Worm (Caenorhabditis elegans) whole organism, mixed stage, embryonic: Measurements from ENCODE around the gene Y17G7B.22.

Experiments used
- M03D4.4 ChIP-seq: sonication (generic microtip); optimal IDR thresholded peaks from 2 replicates; lab custom pipeline; 2017; ENCODE audit warnings: mild to moderate bottlenecking, missing genetic modification characterization, missing compliant biosample characterization
- bed-3 ChIP-seq: fragments of 200-800 bp; sonication (Bioruptor generic); optimal IDR thresholded peaks from 3 replicates; lab custom pipeline; 2018; ENCODE audit warnings: mild to moderate bottlenecking, missing genetic modification characterization, moderate library complexity, missing compliant biosample characterization
- blmp-1 ChIP-seq: fragments of 150-350 bp; optimal IDR thresholded peaks from 2 replicates; lab custom pipeline; 2014; ENCODE audit warnings: missing biosample characterization, missing genetic modification characterization
- ceh-39 ChIP-seq: fragments of 150-350 bp; optimal IDR thresholded peaks from 2 replicates; lab custom pipeline; 2014; ENCODE audit warnings: missing biosample characterization, missing genetic modification characterization
- ceh-43 ChIP-seq: fragments of 200-800 bp; sonication (Bioruptor generic); optimal IDR thresholded peaks from 2 replicates; lab custom pipeline; 2018; ENCODE audit warnings: mild to moderate bottlenecking, missing genetic modification characterization, moderate library complexity, missing compliant biosample characterization
- ceh-83 ChIP-seq: fragments of 200-800 bp; sonication (Bioruptor generic); optimal IDR thresholded peaks from 2 replicates; lab custom pipeline; 2018; ENCODE audit warnings: mild to moderate bottlenecking, missing genetic modification characterization, missing compliant biosample characterization
- ces-1 ChIP-seq: fragments of 150-350 bp; optimal IDR thresholded peaks from 2 replicates; lab custom pipeline; 2014; ENCODE audit warnings: missing biosample characterization, missing genetic modification reagents, missing genetic modification characterization
- cnd-1 ChIP-seq: fragments of 200-800 bp; sonication (Bioruptor generic); optimal IDR thresholded peaks from 2 replicates; lab custom pipeline; 2018; ENCODE audit warnings: mild to moderate bottlenecking, missing genetic modification characterization, missing compliant biosample characterization
- drap-1 ChIP-seq: fragments of 200-800 bp; sonication (Bioruptor generic); optimal IDR thresholded peaks from 3 replicates; lab custom pipeline; 2018; ENCODE audit warnings: mild to moderate bottlenecking, missing genetic modification characterization, missing compliant biosample characterization
- elt-1 ChIP-seq: sonication (generic microtip); optimal IDR thresholded peaks from 2 replicates; lab custom pipeline; 2017; ENCODE audit warnings: missing genetic modification characterization, mild to moderate bottlenecking, missing compliant biosample characterization, antibody characterized with exemption, moderate library complexity, borderline replicate concordance; ENCODE audit not compliant: insufficient read depth
- elt-3 ChIP-seq: fragments of 150-350 bp; optimal IDR thresholded peaks from 2 replicates; lab custom pipeline; 2014; ENCODE audit warnings: missing biosample characterization, missing genetic modification characterization
- flh-1 ChIP-seq: fragments of 200-800 bp; sonication (Bioruptor generic); optimal IDR thresholded peaks from 2 replicates; lab custom pipeline; 2018; ENCODE audit warnings: mild to moderate bottlenecking, missing genetic modification characterization, moderate library complexity, missing compliant biosample characterization
- ham-2 ChIP-seq: fragments of 200-800 bp; sonication (Bioruptor generic); optimal IDR thresholded peaks from 2 replicates; lab custom pipeline; 2018; ENCODE audit warnings: mild to moderate bottlenecking, missing genetic modification characterization, missing compliant biosample characterization
- hlh-1 ChIP-seq: fragments of 150-350 bp; optimal IDR thresholded peaks from 2 replicates; lab custom pipeline; 2014; ENCODE audit warnings: missing biosample characterization, missing genetic modification reagents, missing genetic modification characterization
- lin-13 ChIP-seq: fragments of 150-350 bp; optimal IDR thresholded peaks from 2 replicates; lab custom pipeline; 2014; ENCODE audit warnings: missing biosample characterization, missing genetic modification characterization
- lin-32 ChIP-seq: fragments of 200-800 bp; sonication (Bioruptor generic); optimal IDR thresholded peaks from 2 replicates; lab custom pipeline; 2018; ENCODE audit warnings: mild to moderate bottlenecking, missing genetic modification characterization, missing compliant biosample characterization
- lsy-2 ChIP-seq: fragments of 150-350 bp; optimal IDR thresholded peaks from 2 replicates; lab custom pipeline; 2014; ENCODE audit warnings: missing biosample characterization, missing genetic modification characterization
- mab-5 ChIP-seq: fragments of 150-350 bp; optimal IDR thresholded peaks from 2 replicates; lab custom pipeline; 2014; ENCODE audit warnings: missing biosample characterization, missing genetic modification characterization
- mep-1 ChIP-seq: fragments of 150-350 bp; optimal IDR thresholded peaks from 2 replicates; lab custom pipeline; 2017; ENCODE audit warnings: missing biosample characterization, missing genetic modification reagents, missing genetic modification characterization, inconsistent platforms
- mls-2 ChIP-seq: sonication (generic microtip); optimal IDR thresholded peaks from 2 replicates; lab custom pipeline; 2016; ENCODE audit warnings: mild to moderate bottlenecking, missing genetic modification characterization, moderate library complexity, missing compliant biosample characterization
- nhr-12 ChIP-seq: fragments of 150-350 bp; optimal IDR thresholded peaks from 2 replicates; lab custom pipeline; 2014; ENCODE audit warnings: missing biosample characterization, missing genetic modification characterization
- nhr-2 ChIP-seq: fragments of 150-350 bp; optimal IDR thresholded peaks from 2 replicates; lab custom pipeline; 2014; ENCODE audit warnings: missing biosample characterization, missing genetic modification characterization
- nhr-237 ChIP-seq: fragments of 150-350 bp; optimal IDR thresholded peaks from 2 replicates; lab custom pipeline; 2014; ENCODE audit warnings: missing biosample characterization, missing genetic modification characterization
- nhr-28 ChIP-seq: fragments of 150-350 bp; optimal IDR thresholded peaks from 2 replicates; lab custom pipeline; 2014; ENCODE audit warnings: missing biosample characterization, missing genetic modification characterization
- nhr-76 ChIP-seq: sonication (generic microtip); optimal IDR thresholded peaks from 2 replicates; lab custom pipeline; 2017; ENCODE audit warnings: missing biosample characterization, missing genetic modification characterization
- pha-4 ChIP-seq: fragments of 150-350 bp; optimal IDR thresholded peaks from 2 replicates; lab custom pipeline; 2018; ENCODE audit warnings: missing biosample characterization, missing genetic modification reagents, missing genetic modification characterization
- sem-2 ChIP-seq: fragments of 200-800 bp; sonication (Bioruptor generic); optimal IDR thresholded peaks from 2 replicates; lab custom pipeline; 2018; ENCODE audit warnings: mild to moderate bottlenecking, missing genetic modification characterization, missing compliant biosample characterization
- snpc-4 ChIP-seq: fragments of 150-350 bp; optimal IDR thresholded peaks from 2 replicates; lab custom pipeline; 2014; ENCODE audit warnings: missing biosample characterization, missing genetic modification characterization
- sptf-1 ChIP-seq: sonication (generic microtip); optimal IDR thresholded peaks from 2 replicates; lab custom pipeline; 2017; ENCODE audit warnings: mild to moderate bottlenecking, missing genetic modification characterization, moderate library complexity, missing compliant biosample characterization
- tbx-8 ChIP-seq: fragments of 200-800 bp; sonication (Bioruptor generic); optimal IDR thresholded peaks from 2 replicates; lab custom pipeline; 2018; ENCODE audit warnings: mild to moderate bottlenecking, missing genetic modification characterization, moderate library complexity, missing compliant biosample characterization
- unc-120 ChIP-seq: sonication (generic microtip); optimal IDR thresholded peaks from 2 replicates; lab custom pipeline; 2017; ENCODE audit warnings: missing genetic modification characterization, missing compliant biosample characterization; ENCODE audit not compliant: poor library complexity, severe bottlenecking
- unc-39 ChIP-seq: fragments of 150-350 bp; optimal IDR thresholded peaks from 2 replicates; lab custom pipeline; 2014; ENCODE audit warnings: missing biosample characterization, missing genetic modification characterization
- unc-62 ChIP-seq: fragments of 150-350 bp; optimal IDR thresholded peaks from 2 replicates; lab custom pipeline; 2014; ENCODE audit warnings: missing biosample characterization, missing genetic modification reagents, missing genetic modification characterization
- zip-8 ChIP-seq: fragments of 150-350 bp; optimal IDR thresholded peaks from 2 replicates; lab custom pipeline; 2014; ENCODE audit warnings: missing biosample characterization, missing genetic modification characterization
- ztf-11 ChIP-seq: fragments of 150-350 bp; optimal IDR thresholded peaks from 2 replicates; lab custom pipeline; 2014; ENCODE audit warnings: missing biosample characterization, missing genetic modification characterization

The Y17G7B.22 gene

ce11 chrII:12098716-12099115 is 30.9 kb downstream of the Y17G7B.22 start:
- no peak for TF ChIP-seq M03D4.4
- TF ChIP-seq ztf-11 = no peak

- TF ChIP-seq zip-8 (tag; lab: Kevin White, UChicago) (no peak), blmp-1 (tag; lab: Kevin White, UChicago) (no peak), unc-120 (tag; lab: Kevin White, UChicago) (no peak), cnd-1 (no peak), hlh-1 (tag; lab: Kevin White, UChicago) (no peak), ces-1 (no peak), nhr-12 (tag; lab: Kevin White, UChicago) (no peak), ceh-83 (GFP tag; lab: Kevin White, UChicago) (no peak), snpc-4 (tag; lab: Kevin White, UChicago) (no peak), lsy-2 (tag; lab: Kevin White, UChicago) (no peak), mep-1 (tag; lab: Kevin White, UChicago) (no peak), pha-4 (tag; lab: Kevin White, UChicago) (no peak), tbx-8 (GFP tag; lab: Kevin White, UChicago) (no peak), bed-3 (no peak), elt-1 (tag; lab: Kevin White, UChicago) (no peak), unc-39 (no peak), ham-2 (GFP tag; lab: Kevin White, UChicago) (no peak)
Measured at ce11 chrII:12099889-12100288, 32.1 kb downstream of the Y17G7B.22 start, which contains the start of gene Y17G7B.17. Y17G7B.17 (minus strand) TSS chrII:12099989.

ce11 chrII:12102365-12102764 is 34.5 kb downstream of the Y17G7B.22 start:
- TF ChIP-seq drap-1 (GFP tag; lab: Kevin White, UChicago) (peak; percentile 45), mab-5 (tag; lab: Kevin White, UChicago) (peak; percentile 85), mls-2 (tag; lab: Kevin White, UChicago) (peak; percentile 78), nhr-237 (tag; lab: Kevin White, UChicago) (peak; percentile 92), ham-2 (GFP tag; lab: Kevin White, UChicago) (peak; percentile 31), unc-62 (peak; percentile 86), cnd-1 (peak; percentile 58), hlh-1 (tag; lab: Kevin White, UChicago) (peak; percentile 64), zip-8 (tag; lab: Kevin White, UChicago) (no peak), elt-3 (tag; lab: Kevin White, UChicago) (peak; percentile 27), nhr-2 (tag; lab: Kevin White, UChicago) (peak; percentile 27), lin-13 (tag; lab: Kevin White, UChicago) (peak; percentile 82), mep-1 (tag; lab: Kevin White, UChicago) (peak; percentile 73), lsy-2 (tag; lab: Kevin White, UChicago) (peak; percentile 80), ztf-11 (peak; percentile 74), ceh-83 (GFP tag; lab: Kevin White, UChicago) (no peak), nhr-28 (tag; lab: Kevin White, UChicago) (no peak), ceh-39 (tag; lab: Kevin White, UChicago) (peak; percentile 83), elt-1 (tag; lab: Kevin White, UChicago) (no peak), ceh-43 (GFP tag; lab: Kevin White, UChicago) (peak; percentile 28), tbx-8 (GFP tag; lab: Kevin White, UChicago) (no peak), sptf-1 (tag; lab: Kevin White, UChicago) (peak; percentile 70), unc-39 (no peak), lin-32 (GFP tag; lab: Kevin White, UChicago) (no peak), pha-4 (tag; lab: Kevin White, UChicago) (peak; percentile 79), bed-3 (no peak), ces-1 (peak; percentile 93), unc-120 (tag; lab: Kevin White, UChicago) (peak; percentile 79), M03D4.4 (peak; percentile 43)

ce11 chrII:12107840-12108239 is 40.0 kb downstream of the Y17G7B.22 start, which contains the start of gene Y17G7B.18:
Y17G7B.18 (minus strand) TSS chrII:12107857.
- TF ChIP-seq M03D4.4 = no peak
- no peak for TF ChIP-seq zip-8 (tag; lab: Kevin White, UChicago)
- TF ChIP-seq snpc-4 (tag; lab: Kevin White, UChicago) = no peak
- no peak for TF ChIP-seq tbx-8 (GFP tag; lab: Kevin White, UChicago)
- peak; percentile 79 for TF ChIP-seq mep-1 (tag; lab: Kevin White, UChicago)
- TF ChIP-seq elt-3 (tag; lab: Kevin White, UChicago) = no peak
- no peak for TF ChIP-seq elt-1 (tag; lab: Kevin White, UChicago)
- TF ChIP-seq pha-4 (tag; lab: Kevin White, UChicago) = peak; percentile 30
- TF ChIP-seq sem-2 = no peak
- peak; percentile 39 for TF ChIP-seq nhr-237 (tag; lab: Kevin White, UChicago)
- TF ChIP-seq sptf-1 (tag; lab: Kevin White, UChicago) = no peak
- no peak for TF ChIP-seq unc-62
- no peak for TF ChIP-seq flh-1 (GFP tag; lab: Kevin White, UChicago)
- no peak for TF ChIP-seq bed-3
- TF ChIP-seq nhr-28 (tag; lab: Kevin White, UChicago) = no peak
- TF ChIP-seq cnd-1 = no peak
- TF ChIP-seq ceh-39 (tag; lab: Kevin White, UChicago) = no peak
- TF ChIP-seq drap-1 (GFP tag; lab: Kevin White, UChicago) = no peak
- TF ChIP-seq ceh-43 (GFP tag; lab: Kevin White, UChicago) = no peak
- no peak for TF ChIP-seq lin-32 (GFP tag; lab: Kevin White, UChicago)
- TF ChIP-seq unc-39 = no peak
- no peak for TF ChIP-seq unc-120 (tag; lab: Kevin White, UChicago)
- TF ChIP-seq ztf-11 = no peak
- peak; percentile 74 for TF ChIP-seq ces-1
- no peak for TF ChIP-seq nhr-76 (tag; lab: Kevin White, UChicago)
- no peak for TF ChIP-seq hlh-1 (tag; lab: Kevin White, UChicago)
- no peak for TF ChIP-seq mab-5 (tag; lab: Kevin White, UChicago)
- peak; percentile 72 for TF ChIP-seq lsy-2 (tag; lab: Kevin White, UChicago)
- TF ChIP-seq nhr-2 (tag; lab: Kevin White, UChicago) = no peak
- TF ChIP-seq mls-2 (tag; lab: Kevin White, UChicago) = no peak
- TF ChIP-seq, all 35 proteins: peak for 5
